Worm (Caenorhabditis elegans) whole organism, young adult: ENCODE data around the gene Y69A2AR.47.

Experiments
- F23B12.7 ChIP-seq: sonication (generic microtip); optimal IDR thresholded peaks from 2 replicates; lab custom pipeline; 2017; ENCODE audit warnings: missing genetic modification characterization, mild to moderate bottlenecking, missing compliant biosample characterization, antibody characterized with exemption, moderate library complexity; ENCODE audit not compliant: insufficient read depth
- Y67H2A.10 ChIP-seq: fragments of 200-800 bp; sonication (Bioruptor generic); conservative IDR thresholded peaks from 2 replicates; pipeline ENCODE4 v1.3.6; 2022; ENCODE audit warnings: missing genetic modification reagents, missing genetic modification characterization, missing compliant biosample characterization
- attf-3 ChIP-seq: fragments of 200-800 bp; sonication (Bioruptor generic); conservative IDR thresholded peaks from 2 replicates; pipeline ENCODE4 v1.3.6; 2022; ENCODE audit warnings: missing genetic modification reagents, missing genetic modification characterization, missing compliant biosample characterization
- ceh-79 ChIP-seq: sonication (generic microtip); optimal IDR thresholded peaks from 2 replicates; lab custom pipeline; 2017; ENCODE audit warnings: mild to moderate bottlenecking, missing genetic modification characterization, missing compliant biosample characterization
- let-526 ChIP-seq: fragments of 200-800 bp; sonication (Bioruptor generic); IDR thresholded peaks from 2 replicates; pipeline ENCODE4 v1.3.6; 2022; ENCODE audit warnings: missing genetic modification reagents, missing genetic modification characterization, missing compliant biosample characterization
- pha-4 ChIP-seq: fragments of 150-350 bp; sonication (generic microtip); optimal IDR thresholded peaks from 2 replicates; lab custom pipeline; 2014; ENCODE audit warnings: missing biosample characterization, missing genetic modification reagents, missing genetic modification characterization
- sea-2 ChIP-seq: fragments of 200-800 bp; sonication (Bioruptor generic); IDR thresholded peaks from 2 replicates; pipeline ENCODE4 v1.3.6; 2022; ENCODE audit warnings: missing genetic modification characterization, missing compliant biosample characterization
- unc-62 ChIP-seq: fragments of 150-350 bp; optimal IDR thresholded peaks from 2 replicates; lab custom pipeline; 2014; ENCODE audit warnings: missing biosample characterization, missing genetic modification reagents, missing genetic modification characterization

ce11 chrIV:2642054-2642453 is 44.5 kb downstream of the Y69A2AR.47 start:
- no peak for TF ChIP-seq Y67H2A.10
- TF ChIP-seq sea-2, result no peak
- TF ChIP-seq F23B12.7, result no peak
- no peak for TF ChIP-seq pha-4 (tag; lab: Kevin White, UChicago)
- peak; percentile 77 for TF ChIP-seq attf-3
- no peak for TF ChIP-seq unc-62
- TF ChIP-seq ceh-79 (tag; lab: Kevin White, UChicago), result no peak
- TF ChIP-seq let-526, result no peak
